Fruit fly (Drosophila melanogaster) whole organism, embryonic: ENCODE measurements around the gene CG16903.

Experiments
- CG11093 ChIP-seq: fragments of 200-800 bp; sonication (Bioruptor generic); IDR thresholded peaks from 3 replicates; pipeline ENCODE4 v1.3.6; 2022; ENCODE audit warnings: missing biosample characterization, missing genetic modification characterization
- CG12071 ChIP-seq: fragments of 200-800 bp; sonication (Bioruptor generic); optimal IDR thresholded peaks from 3 replicates; lab custom pipeline; 2018; ENCODE audit warnings: missing biosample characterization, mild to moderate bottlenecking, missing genetic modification characterization
- CG12391 ChIP-seq: fragments of 200-800 bp; sonication (Bioruptor generic); optimal IDR thresholded peaks from 3 replicates; lab custom pipeline; 2018; ENCODE audit warnings: missing biosample characterization, mild to moderate bottlenecking, missing genetic modification characterization, moderate library complexity
- CG13624 ChIP-seq: fragments of 200-800 bp; sonication (Bioruptor generic); optimal IDR thresholded peaks from 2 replicates; lab custom pipeline; 2016; ENCODE audit warnings: missing biosample characterization, missing genetic modification characterization
- CG14860 ChIP-seq: fragments of 200-800 bp; sonication (Bioruptor generic); IDR thresholded peaks from 3 replicates; pipeline ENCODE4 v1.3.6; 2022; ENCODE audit warnings: missing biosample characterization, missing genetic modification characterization; ENCODE audit not compliant: partially characterized antibody
- CG15011 ChIP-seq: fragments of 200-800 bp; sonication (Bioruptor generic); optimal IDR thresholded peaks from 3 replicates; lab custom pipeline; 2018; ENCODE audit warnings: missing biosample characterization, mild to moderate bottlenecking, missing genetic modification characterization
- CG18011 ChIP-seq: fragments of 200-800 bp; sonication (Bioruptor generic); optimal IDR thresholded peaks from 2 replicates; lab custom pipeline; 2017; ENCODE audit warnings: missing biosample characterization, missing genetic modification characterization, mild to moderate bottlenecking, moderate library complexity, missing genotype
- CG18476 ChIP-seq: fragments of 200-800 bp; sonication (Bioruptor generic); optimal IDR thresholded peaks from 2 replicates; lab custom pipeline; 2016; ENCODE audit warnings: missing biosample characterization, mild to moderate bottlenecking, missing genetic modification characterization
- CG32772 ChIP-seq: fragments of 200-800 bp; sonication (Bioruptor generic); IDR thresholded peaks from 2 replicates; pipeline ENCODE4 v1.3.6; 2022; ENCODE audit warnings: missing biosample characterization, missing genetic modification characterization
- CG3847 ChIP-seq: fragments of 200-800 bp; sonication (Bioruptor generic); IDR thresholded peaks from 2 replicates; pipeline ENCODE4 v1.3.6; 2022; ENCODE audit warnings: missing biosample characterization, missing genetic modification characterization
- CG6854 ChIP-seq: fragments of 200-800 bp; sonication (Bioruptor generic); optimal IDR thresholded peaks from 3 replicates; lab custom pipeline; 2017; ENCODE audit warnings: missing biosample characterization, mild to moderate bottlenecking, missing genetic modification characterization
- CG7556 ChIP-seq: fragments of 200-800 bp; sonication (Bioruptor generic); optimal IDR thresholded peaks from 2 replicates; lab custom pipeline; 2017; ENCODE audit warnings: missing biosample characterization, mild to moderate bottlenecking, missing genetic modification characterization
- CG8290 ChIP-seq, 3 experiments: fragments of 200-800 bp; sonication (Bioruptor generic); optimal IDR thresholded peaks; 2 replicates each; lab custom pipeline; 2016 to 2019; ENCODE audit warnings: missing biosample characterization in 3 of 3, missing genetic modification characterization in 3 of 3, mild to moderate bottlenecking in 2 of 3, moderate library complexity in 1 of 3
- CG8388 ChIP-seq: fragments of 200-800 bp; sonication (Bioruptor generic); optimal IDR thresholded peaks from 2 replicates; lab custom pipeline; 2019; ENCODE audit warnings: missing biosample characterization, mild to moderate bottlenecking, missing genetic modification characterization, moderate library complexity
- CG9876 ChIP-seq: fragments of 200-800 bp; sonication (Bioruptor generic); optimal IDR thresholded peaks from 2 replicates; lab custom pipeline; 2016; ENCODE audit warnings: missing biosample characterization, missing genetic modification characterization
- CTCF ChIP-seq: fragments of 200-800 bp; sonication (Bioruptor generic); optimal IDR thresholded peaks from 2 replicates; lab custom pipeline; 2017; ENCODE audit warnings: missing biosample characterization, mild to moderate bottlenecking, missing genetic modification characterization, moderate library complexity
- Camta ChIP-seq: fragments of 200-800 bp; sonication (Bioruptor generic); optimal IDR thresholded peaks from 2 replicates; lab custom pipeline; 2016; ENCODE audit warnings: missing biosample characterization, missing genetic modification characterization
- CoRest ChIP-seq: fragments of 200-800 bp; sonication (Bioruptor generic); optimal IDR thresholded peaks from 3 replicates; lab custom pipeline; 2018; ENCODE audit warnings: missing biosample characterization, mild to moderate bottlenecking, missing genetic modification characterization, moderate library complexity
- Dll ChIP-seq: fragments of 200-800 bp; sonication (Bioruptor generic); IDR thresholded peaks from 4 replicates; pipeline ENCODE4 v1.3.6; 2022; ENCODE audit warnings: missing biosample characterization, missing genetic modification characterization; ENCODE audit not compliant: partially characterized antibody
- Drgx ChIP-seq: fragments of 200-800 bp; sonication (Bioruptor generic); IDR thresholded peaks from 2 replicates; pipeline ENCODE4 v1.3.6; 2022; ENCODE audit warnings: missing biosample characterization, missing genetic modification characterization
- Hey ChIP-seq: fragments of 200-800 bp; sonication (Bioruptor generic); optimal IDR thresholded peaks from 3 replicates; lab custom pipeline; 2018; ENCODE audit warnings: missing biosample characterization, mild to moderate bottlenecking, missing genetic modification characterization
- Hmx ChIP-seq: fragments of 200-800 bp; sonication (Bioruptor generic); optimal IDR thresholded peaks from 2 replicates; lab custom pipeline; 2016; ENCODE audit warnings: missing biosample characterization, missing genetic modification characterization
- Hsf ChIP-seq: fragments of 200-800 bp; sonication (Bioruptor generic); optimal IDR thresholded peaks from 3 replicates; lab custom pipeline; 2016; ENCODE audit warnings: missing biosample characterization, missing genetic modification characterization
- Lim3 ChIP-seq: fragments of 200-800 bp; sonication (Bioruptor generic); IDR thresholded peaks from 2 replicates; pipeline ENCODE4 v1.3.6; 2022; ENCODE audit warnings: missing biosample characterization, missing genetic modification characterization
- NC2β ChIP-seq: fragments of 200-800 bp; sonication (Bioruptor generic); optimal IDR thresholded peaks from 2 replicates; lab custom pipeline; 2016; ENCODE audit warnings: missing biosample characterization, missing genetic modification characterization
- NFAT ChIP-seq: fragments of 200-800 bp; sonication (Bioruptor generic); IDR thresholded peaks from 2 replicates; pipeline ENCODE4 v1.3.6; 2022; ENCODE audit warnings: missing biosample characterization, missing genetic modification characterization
- Nf-YB ChIP-seq: fragments of 200-800 bp; sonication (Bioruptor generic); optimal IDR thresholded peaks from 3 replicates; lab custom pipeline; 2019; ENCODE audit warnings: missing biosample characterization, mild to moderate bottlenecking, missing genetic modification characterization, moderate library complexity
- TFAM ChIP-seq: fragments of 200-800 bp; sonication (Bioruptor generic); optimal IDR thresholded peaks from 2 replicates; lab custom pipeline; 2017; ENCODE audit warnings: missing biosample characterization, missing genetic modification characterization, inconsistent platforms
- Tbp ChIP-seq: fragments of >200 bp; optimal IDR thresholded peaks from 2 replicates; lab custom pipeline; 2018; ENCODE audit warnings: missing biosample characterization, missing genetic modification characterization
- Xbp1 ChIP-seq: fragments of 200-800 bp; sonication (Bioruptor generic); optimal IDR thresholded peaks from 3 replicates; lab custom pipeline; 2016; ENCODE audit warnings: missing biosample characterization, mild to moderate bottlenecking, missing genetic modification characterization
- ac ChIP-seq: fragments of 200-800 bp; sonication (Bioruptor generic); optimal IDR thresholded peaks from 3 replicates; lab custom pipeline; 2017; ENCODE audit warnings: missing biosample characterization, mild to moderate bottlenecking, missing genetic modification characterization
- ara ChIP-seq: fragments of 200-800 bp; sonication (Bioruptor generic); IDR thresholded peaks from 2 replicates; pipeline ENCODE4 v1.3.6; 2022; ENCODE audit warnings: missing biosample characterization, missing genetic modification characterization
- cato ChIP-seq: fragments of 200-800 bp; sonication (Bioruptor generic); optimal IDR thresholded peaks from 2 replicates; lab custom pipeline; 2016; ENCODE audit warnings: missing biosample characterization, missing genetic modification characterization, borderline replicate concordance
- cg ChIP-seq: fragments of 200-800 bp; sonication (Bioruptor generic); optimal IDR thresholded peaks from 3 replicates; lab custom pipeline; 2019; ENCODE audit warnings: missing biosample characterization, mild to moderate bottlenecking, missing genetic modification characterization, moderate library complexity
- dan ChIP-seq: fragments of 200-800 bp; sonication (Bioruptor generic); IDR thresholded peaks from 2 replicates; pipeline ENCODE4 v1.3.6; 2022; ENCODE audit warnings: missing biosample characterization, missing genetic modification characterization
- danr ChIP-seq: fragments of 200-800 bp; sonication (Bioruptor generic); IDR thresholded peaks from 2 replicates; pipeline ENCODE4 v1.3.6; 2022; ENCODE audit warnings: missing biosample characterization, missing genetic modification characterization
- exex ChIP-seq: fragments of 200-800 bp; sonication (Bioruptor generic); optimal IDR thresholded peaks from 4 replicates; lab custom pipeline; 2018; ENCODE audit warnings: missing biosample characterization, mild to moderate bottlenecking, missing genetic modification characterization, moderate library complexity
- gcm ChIP-seq: fragments of 200-800 bp; sonication (Bioruptor generic); optimal IDR thresholded peaks from 2 replicates; lab custom pipeline; 2019; ENCODE audit warnings: missing biosample characterization, mild to moderate bottlenecking, missing genetic modification characterization, moderate library complexity
- ham ChIP-seq: fragments of 200-800 bp; sonication (Bioruptor generic); IDR thresholded peaks from 2 replicates; pipeline ENCODE4 v1.3.6; 2022; ENCODE audit warnings: missing biosample characterization, missing genetic modification characterization
- insv ChIP-seq, 2 experiments: fragments of 200-800 bp; sonication (Bioruptor generic); optimal IDR thresholded peaks; 3 replicates each; lab custom pipeline; 2016 to 2018; ENCODE audit warnings: missing biosample characterization in 2 of 2, missing genetic modification characterization in 2 of 2
- kay ChIP-seq: fragments of 200-800 bp; sonication (Bioruptor generic); optimal IDR thresholded peaks from 2 replicates; lab custom pipeline; 2016; ENCODE audit warnings: missing biosample characterization, missing genetic modification characterization
- lov ChIP-seq, 2 experiments: fragments of 200-800 bp in 1 of 2; fragments of >200 bp in 1 of 2; sonication (Bioruptor generic) in 1 of 2; IDR thresholded peaks in 1 of 2; optimal IDR thresholded peaks in 1 of 2; 2 replicates in 1 of 2; 3 replicates in 1 of 2; pipeline versions ENCODE4 v1.3.6 to Lab custom; 2017 to 2022; ENCODE audit warnings: missing biosample characterization in 1 of 2, missing genetic modification characterization in 1 of 2
- pnt ChIP-seq: fragments of 200-800 bp; sonication (Bioruptor generic); optimal IDR thresholded peaks from 3 replicates; lab custom pipeline; 2016; ENCODE audit warnings: missing biosample characterization, missing genetic modification characterization
- ro ChIP-seq: fragments of 200-800 bp; sonication (Bioruptor generic); IDR thresholded peaks from 2 replicates; pipeline ENCODE4 v1.3.6; 2022; ENCODE audit warnings: missing biosample characterization, missing genetic modification characterization
- sima ChIP-seq: fragments of 200-800 bp; sonication (Bioruptor generic); optimal IDR thresholded peaks from 2 replicates; lab custom pipeline; 2016; ENCODE audit warnings: missing biosample characterization, missing genetic modification characterization
- ssp ChIP-seq: fragments of 200-800 bp; sonication (Bioruptor generic); IDR thresholded peaks from 2 replicates; pipeline ENCODE4 v1.3.6; 2022; ENCODE audit warnings: missing biosample characterization, missing genetic modification characterization
- stc ChIP-seq: fragments of 200-800 bp; sonication (Bioruptor generic); IDR thresholded peaks from 2 replicates; pipeline ENCODE4 v1.3.6; 2022; ENCODE audit warnings: missing biosample characterization, missing genetic modification characterization
- tap ChIP-seq: fragments of 200-800 bp; optimal IDR thresholded peaks from 3 replicates; lab custom pipeline; 2019; ENCODE audit warnings: missing biosample characterization, mild to moderate bottlenecking, missing genetic modification characterization, moderate library complexity
- toy ChIP-seq: fragments of 200-800 bp; sonication (Bioruptor generic); IDR thresholded peaks from 2 replicates; pipeline ENCODE4 v1.3.6; 2022; ENCODE audit warnings: missing biosample characterization, missing genetic modification characterization
- vfl ChIP-seq: fragments of 200-800 bp; sonication (Bioruptor generic); optimal IDR thresholded peaks from 2 replicates; lab custom pipeline; 2016; ENCODE audit warnings: missing biosample characterization, missing genetic modification characterization
- zf30C ChIP-seq: fragments of 200-800 bp; sonication (Bioruptor generic); optimal IDR thresholded peaks from 3 replicates; lab custom pipeline; 2018; ENCODE audit warnings: missing biosample characterization, mild to moderate bottlenecking, missing genetic modification characterization

The CG16903 gene

dm6 chrX:2070708-2071063, 9.5 kb downstream of the CG16903 start:
- TF ChIP-seq CG13624 (GFP tag; lab: Kevin White, UChicago) (peak; percentile 76), zf30C (GFP tag; lab: Kevin White, UChicago) (no peak), CG18476 (GFP tag; lab: Kevin White, UChicago) (no peak), Lim3 (GFP tag; lab: Robert Waterston, UW) (no peak), CG8388 (GFP tag; lab: Kevin White, UChicago) (peak; percentile 30), CG3847 (GFP tag; lab: Robert Waterston, UW) (peak; percentile 75), CG14860 (no peak), vfl (GFP tag; lab: Kevin White, UChicago) (no peak), Hmx (GFP tag; lab: Kevin White, UChicago) (no peak), CTCF (no peak), ara (GFP tag; lab: Robert Waterston, UW) (no peak), stc (peak; percentile 47; the same call in 1 of the 2 replicates), Dll (GFP tag; lab: Robert Waterston, UW) (no peak), toy (GFP tag; lab: Robert Waterston, UW) (peak; percentile 57; the same call in 1 of the 2 replicates), ssp (GFP tag; lab: Robert Waterston, UW) (peak; percentile 51; the same call in 1 of the 2 replicates), CoRest (peak; percentile 54), sima (GFP tag; lab: Kevin White, UChicago) (no peak), danr (GFP tag; lab: Robert Waterston, UW) (peak; percentile 31; the same call in 1 of the 2 replicates), CG7556 (peak; percentile 47), gcm (GFP tag; lab: Kevin White, UChicago) (peak; percentile 56), exex (no peak), CG11093 (GFP tag; lab: Robert Waterston, UW) (peak; percentile 62; the same call in 2 of the 3 replicates), CG12391 (peak; percentile 39), NFAT (GFP tag; lab: Robert Waterston, UW) (peak; percentile 68), tap (tag; lab: Kevin White, UChicago) (peak; percentile 57), Camta (GFP tag; lab: Kevin White, UChicago) (peak; percentile 33), Xbp1 (GFP tag; lab: Kevin White, UChicago) (peak; percentile 15), CG32772 (GFP tag; lab: Robert Waterston, UW) (peak; percentile 61), CG8290 (GFP tag; optimal IDR thresholded peaks at IDR 0.05; lab: Kevin White, UChicago) (peak; percentile 45), CG8290 (tag; optimal IDR thresholded peaks at IDR 0.05; lab: Kevin White, UChicago) (peak in 1 of 2 experiments; percentile 75), cato (GFP tag; lab: Kevin White, UChicago) (no peak), Nf-YB (GFP tag; lab: Kevin White, UChicago) (no peak), CG15011 (GFP tag; lab: Kevin White, UChicago) (no peak), NC2β (peak; percentile 27), insv (GFP tag; optimal IDR thresholded peaks at IDR 0.05; lab: Kevin White, UChicago) (no peak), Drgx (GFP tag; lab: Robert Waterston, UW) (peak; percentile 80), dan (GFP tag; lab: Robert Waterston, UW) (no peak), lov (optimal IDR thresholded peaks at IDR 0.05; lab: Kevin White, UChicago) (no peak), lov (GFP tag; IDR thresholded peaks at IDR 0.05; lab: Robert Waterston, UW) (no peak), CG12071 (GFP tag; lab: Kevin White, UChicago) (peak; percentile 57), CG9876 (peak; percentile 16), Hey (tag; lab: Kevin White, UChicago) (peak; percentile 2), cg (GFP tag; lab: Kevin White, UChicago) (no peak), CG18011 (no peak), ro (GFP tag; lab: Robert Waterston, UW) (0 out of 2 replicates have a peak, but pooled peaks have one; percentile 44), Hsf (GFP tag; lab: Kevin White, UChicago) (peak; percentile 39), kay (peak; percentile 98), ham (no peak; the same call in 1 of the 2 replicates), CG6854 (GFP tag; lab: Kevin White, UChicago) (peak; percentile 56), TFAM (no peak), ac (no peak), pnt (peak; percentile 56), Tbp (no peak)
